Worm (Caenorhabditis elegans) whole organism, mixed stage, embryonic: ENCODE results near the gene Y52E8A.3.

Source experiments
- M03D4.4 ChIP-seq: sonication (generic microtip); optimal IDR thresholded peaks from 2 replicates; lab custom pipeline; 2017; ENCODE audit warnings: mild to moderate bottlenecking, missing genetic modification characterization, missing compliant biosample characterization
- lsy-2 ChIP-seq: fragments of 150-350 bp; optimal IDR thresholded peaks from 2 replicates; lab custom pipeline; 2014; ENCODE audit warnings: missing biosample characterization, missing genetic modification characterization
- mab-5 ChIP-seq: fragments of 150-350 bp; optimal IDR thresholded peaks from 2 replicates; lab custom pipeline; 2014; ENCODE audit warnings: missing biosample characterization, missing genetic modification characterization
- mep-1 ChIP-seq: fragments of 150-350 bp; optimal IDR thresholded peaks from 2 replicates; lab custom pipeline; 2017; ENCODE audit warnings: missing biosample characterization, missing genetic modification reagents, missing genetic modification characterization, inconsistent platforms
- snpc-4 ChIP-seq: fragments of 150-350 bp; optimal IDR thresholded peaks from 2 replicates; lab custom pipeline; 2014; ENCODE audit warnings: missing biosample characterization, missing genetic modification characterization
- unc-62 ChIP-seq: fragments of 150-350 bp; optimal IDR thresholded peaks from 2 replicates; lab custom pipeline; 2014; ENCODE audit warnings: missing biosample characterization, missing genetic modification reagents, missing genetic modification characterization

DNA sequence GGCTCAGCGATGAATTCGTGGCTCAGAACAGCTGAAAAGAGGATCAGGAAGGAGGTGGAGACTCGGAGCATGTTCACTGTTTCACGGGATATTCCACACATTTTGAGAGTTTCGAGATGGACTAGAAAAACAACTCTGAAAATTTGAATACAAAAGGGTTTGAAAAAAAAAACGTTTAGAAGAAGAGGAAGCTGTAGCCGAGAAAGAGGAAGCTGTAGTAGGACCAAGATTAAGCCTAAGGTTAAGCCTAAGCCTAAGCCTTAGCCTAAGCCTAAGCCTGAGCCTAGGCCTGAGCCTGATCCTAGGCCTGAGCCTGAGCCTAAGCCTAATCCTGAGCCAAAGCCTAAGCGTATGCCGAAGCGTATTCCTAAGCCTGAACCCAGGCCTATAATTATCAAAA is 5.3 kb upstream of the Y52E8A.3 start, which contains the start of gene plep-1:
- no peak for TF ChIP-seq snpc-4 (tag; lab: Kevin White, UChicago)
- TF ChIP-seq mep-1 (tag; lab: Kevin White, UChicago): no peak
- TF ChIP-seq M03D4.4 (tag; lab: Kevin White, UChicago): no peak
- no peak for TF ChIP-seq mab-5 (tag; lab: Kevin White, UChicago)
- TF ChIP-seq unc-62 (GFP tag; lab: Kevin White, UChicago): no peak
- TF ChIP-seq lsy-2 (tag; lab: Kevin White, UChicago): no peak
